Worm (Caenorhabditis elegans): ENCODE data around the gene fkh-9.

ce11 chrX:3791098-3791497 is 35.7 kb downstream of the fkh-9 start:
- no peak for TF ChIP-seq tbx-2 (tag; optimal IDR thresholded peaks at IDR 0.05)
- TF ChIP-seq skn-1 (tag; optimal IDR thresholded peaks at IDR 0.05): no peak
- TF ChIP-seq R02D3.7 (tag; optimal IDR thresholded peaks at IDR 0.05): no peak

All from whole organism, L3 larva.